Fruit fly (Drosophila melanogaster): Measurements from ENCODE around the gene CG33257.

dm6 chr3L:16339873-16340272, 6.2 kb upstream of the CG33257 start:
- TF ChIP-seq CG1620 (GFP tag; optimal IDR thresholded peaks at IDR 0.05) (no peak), CG12768 (GFP tag; optimal IDR thresholded peaks at IDR 0.05) (no peak), CG7045 (GFP tag; optimal IDR thresholded peaks at IDR 0.05) (no peak), CG11617 (GFP tag; optimal IDR thresholded peaks at IDR 0.05) (no peak), Mnt (GFP tag; optimal IDR thresholded peaks at IDR 0.05) (no peak), CG7101 (tag; optimal IDR thresholded peaks at IDR 0.05) (no peak)
